Worm (Caenorhabditis elegans): ENCODE results near the gene C06C3.3.

DNA sequence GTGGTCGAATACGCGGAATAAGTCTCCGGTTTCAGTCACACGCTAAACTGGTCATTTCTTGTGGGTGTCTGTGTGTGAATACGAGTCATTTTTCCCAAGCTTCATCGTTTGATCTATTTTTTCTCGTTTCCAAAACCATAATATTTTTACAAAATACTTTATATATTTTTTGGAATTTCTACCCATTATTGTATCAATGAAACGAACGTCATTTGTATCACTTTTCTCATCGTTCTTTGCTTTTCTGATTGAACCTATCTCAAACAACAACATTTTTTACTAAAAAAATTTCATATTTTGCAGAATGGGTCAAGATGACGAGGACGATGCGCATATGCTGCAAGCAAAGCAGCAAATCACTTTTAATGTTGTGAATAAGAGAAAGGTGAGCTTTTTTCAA, 14.1 kb downstream of the C06C3.3 start, which contains the start of gene mel-11:
- TF ChIP-seq bed-1 (GFP tag; IDR thresholded peaks at IDR 0.05) = no peak
- no peak for TF ChIP-seq snpc-4 (GFP tag; optimal IDR thresholded peaks at IDR 0.05)
- TF ChIP-seq snpc-4 (tag; optimal IDR thresholded peaks at IDR 0.05) = no peak
- TF ChIP-seq aptf-3 (GFP tag; IDR thresholded peaks at IDR 0.05) = no peak
- TF ChIP-seq dpl-1 (GFP tag; optimal IDR thresholded peaks at IDR 0.05) = no peak
- TF ChIP-seq F57C9.4 (tag; optimal IDR thresholded peaks at IDR 0.05) = no peak
